Worm (Caenorhabditis elegans) whole organism, late embryonic: ENCODE results near the gene H20E11.3.

Experiments used
- C08G9.2 ChIP-seq: sonication (generic microtip); optimal IDR thresholded peaks from 2 replicates; lab custom pipeline; 2016; ENCODE audit warnings: mild to moderate bottlenecking, missing genetic modification characterization, moderate library complexity, missing compliant biosample characterization
- C38D4.7 ChIP-seq: fragments of 200-800 bp; sonication (Bioruptor generic); optimal IDR thresholded peaks from 2 replicates; lab custom pipeline; 2018; ENCODE audit warnings: mild to moderate bottlenecking, missing genetic modification characterization, moderate library complexity, missing compliant biosample characterization
- F13H6.1 ChIP-seq: sonication (generic microtip); optimal IDR thresholded peaks from 2 replicates; lab custom pipeline; 2016; ENCODE audit warnings: missing genetic modification characterization, missing compliant biosample characterization
- K02D7.2 ChIP-seq: sonication (generic microtip); optimal IDR thresholded peaks from 2 replicates; lab custom pipeline; 2017; ENCODE audit warnings: mild to moderate bottlenecking, missing genetic modification characterization, missing compliant biosample characterization
- T23F11.4 ChIP-seq: fragments of 200-800 bp; sonication (Bioruptor generic); optimal IDR thresholded peaks from 2 replicates; lab custom pipeline; 2018; ENCODE audit warnings: mild to moderate bottlenecking, missing genetic modification characterization, missing compliant biosample characterization
- Y22D7AL.16 ChIP-seq: sonication (generic microtip); optimal IDR thresholded peaks from 2 replicates; lab custom pipeline; 2016; ENCODE audit warnings: missing genetic modification characterization, missing compliant biosample characterization
- ahr-1 ChIP-seq: sonication (generic microtip); optimal IDR thresholded peaks from 2 replicates; lab custom pipeline; 2016; ENCODE audit warnings: missing genetic modification characterization, missing compliant biosample characterization
- ama-1 ChIP-seq: fragments of 150-350 bp; optimal IDR thresholded peaks from 2 replicates; lab custom pipeline; 2014
- ceh-18 ChIP-seq: sonication (generic microtip); optimal IDR thresholded peaks from 2 replicates; lab custom pipeline; 2016; ENCODE audit warnings: missing genetic modification characterization, missing compliant biosample characterization
- ceh-34 ChIP-seq: sonication (generic microtip); optimal IDR thresholded peaks from 2 replicates; lab custom pipeline; 2016; ENCODE audit warnings: mild to moderate bottlenecking, missing genetic modification characterization, missing compliant biosample characterization
- dmd-4 ChIP-seq: sonication (generic microtip); optimal IDR thresholded peaks from 2 replicates; lab custom pipeline; 2016; ENCODE audit warnings: borderline replicate concordance, missing genetic modification characterization, missing compliant biosample characterization
- eyg-1 ChIP-seq: sonication (generic microtip); optimal IDR thresholded peaks from 2 replicates; lab custom pipeline; 2016; ENCODE audit warnings: missing genotype, missing genetic modification characterization, missing compliant biosample characterization
- fkh-6 ChIP-seq: sonication (generic microtip); optimal IDR thresholded peaks from 2 replicates; lab custom pipeline; 2016; ENCODE audit warnings: missing genetic modification characterization, missing compliant biosample characterization
- gmeb-2 ChIP-seq: sonication (generic microtip); optimal IDR thresholded peaks from 2 replicates; lab custom pipeline; 2016; ENCODE audit warnings: missing genetic modification characterization, inconsistent platforms, missing compliant biosample characterization
- hlh-8 ChIP-seq: sonication (generic microtip); optimal IDR thresholded peaks from 2 replicates; lab custom pipeline; 2016; ENCODE audit warnings: missing genotype, missing genetic modification characterization, missing compliant biosample characterization
- lim-6 ChIP-seq: sonication (generic microtip); optimal IDR thresholded peaks from 2 replicates; lab custom pipeline; 2016; ENCODE audit warnings: missing genetic modification characterization, missing compliant biosample characterization
- mec-3 ChIP-seq: sonication (generic microtip); optimal IDR thresholded peaks from 2 replicates; lab custom pipeline; 2016; ENCODE audit warnings: borderline replicate concordance, missing genetic modification characterization, missing compliant biosample characterization
- nfya-1 ChIP-seq: sonication (generic microtip); optimal IDR thresholded peaks from 2 replicates; lab custom pipeline; 2017; ENCODE audit warnings: missing genetic modification characterization, mild to moderate bottlenecking, missing compliant biosample characterization, antibody characterized with exemption, moderate library complexity
- nhr-11 ChIP-seq: fragments of 150-350 bp; optimal IDR thresholded peaks from 2 replicates; lab custom pipeline; 2014; ENCODE audit warnings: missing biosample characterization, missing genetic modification characterization
- npax-4 ChIP-seq: sonication (generic microtip); optimal IDR thresholded peaks from 2 replicates; lab custom pipeline; 2016; ENCODE audit warnings: missing genetic modification characterization, missing compliant biosample characterization
- odd-2 ChIP-seq: sonication (generic microtip); optimal IDR thresholded peaks from 2 replicates; lab custom pipeline; 2017; ENCODE audit warnings: antibody characterized with exemption, mild to moderate bottlenecking, missing genetic modification characterization, missing compliant biosample characterization
- pag-3 ChIP-seq: sonication (generic microtip); optimal IDR thresholded peaks from 2 replicates; lab custom pipeline; 2016; ENCODE audit warnings: missing compliant biosample characterization, missing genetic modification characterization, borderline replicate concordance
- pat-9 ChIP-seq: fragments of 200-800 bp; sonication (Bioruptor generic); optimal IDR thresholded peaks from 2 replicates; lab custom pipeline; 2018; ENCODE audit warnings: mild to moderate bottlenecking, missing genetic modification characterization, moderate library complexity, missing compliant biosample characterization
- pax-1 ChIP-seq: fragments of 150-350 bp; optimal IDR thresholded peaks from 2 replicates; lab custom pipeline; 2014; ENCODE audit warnings: missing biosample characterization, missing genetic modification characterization
- pha-2 ChIP-seq: sonication (generic microtip); optimal IDR thresholded peaks from 2 replicates; lab custom pipeline; 2017; ENCODE audit warnings: mild to moderate bottlenecking, missing genetic modification characterization, missing compliant biosample characterization
- pros-1 ChIP-seq: fragments of 150-350 bp; optimal IDR thresholded peaks from 2 replicates; lab custom pipeline; 2014; ENCODE audit warnings: missing biosample characterization, missing genetic modification reagents, missing genetic modification characterization
- ref-2 ChIP-seq: sonication (generic microtip); optimal IDR thresholded peaks from 2 replicates; lab custom pipeline; 2016; ENCODE audit warnings: missing genetic modification characterization, missing compliant biosample characterization
- sdc-2 ChIP-seq: sonication (generic microtip); optimal IDR thresholded peaks from 2 replicates; lab custom pipeline; 2016; ENCODE audit warnings: missing genotype, missing genetic modification characterization, missing compliant biosample characterization
- sox-2 ChIP-seq: fragments of 200-800 bp; sonication (Bioruptor generic); IDR thresholded peaks from 2 replicates; pipeline ENCODE4 v1.3.6; 2022; ENCODE audit warnings: missing genetic modification reagents, missing genetic modification characterization, missing compliant biosample characterization
- syd-9 ChIP-seq: sonication (generic microtip); optimal IDR thresholded peaks from 2 replicates; lab custom pipeline; 2016; ENCODE audit warnings: mild to moderate bottlenecking, missing genetic modification characterization, moderate library complexity, missing compliant biosample characterization
- tbx-2 ChIP-seq: sonication (generic microtip); optimal IDR thresholded peaks from 2 replicates; lab custom pipeline; 2016; ENCODE audit warnings: missing genetic modification characterization, missing compliant biosample characterization
- unc-42 ChIP-seq: sonication (generic microtip); optimal IDR thresholded peaks from 2 replicates; lab custom pipeline; 2016; ENCODE audit warnings: missing genotype, missing genetic modification characterization, missing compliant biosample characterization
- unc-86 ChIP-seq: sonication (generic microtip); optimal IDR thresholded peaks from 2 replicates; lab custom pipeline; 2016; ENCODE audit warnings: missing genetic modification characterization, missing compliant biosample characterization
- ztf-16 ChIP-seq: sonication (generic microtip); optimal IDR thresholded peaks from 2 replicates; lab custom pipeline; 2017; ENCODE audit warnings: missing genetic modification characterization, missing compliant biosample characterization

H20E11.3 gene

ce11 chrIV:6790438-6791124 lies 34.0 kb upstream of the H20E11.3 start, which contains the start of the genes C17H12.2 and vha-8 (continued):
- TF ChIP-seq pat-9 (tag; lab: Kevin White, UChicago) = no peak
- no peak for TF ChIP-seq nhr-11 (tag; lab: Kevin White, UChicago)
- peak; percentile 2 for TF ChIP-seq pax-1 (tag; lab: Kevin White, UChicago)
- no peak for TF ChIP-seq syd-9 (tag; lab: Kevin White, UChicago)
- TF ChIP-seq F13H6.1 (tag; lab: Kevin White, UChicago) = no peak
- TF ChIP-seq sdc-2 (tag; lab: Kevin White, UChicago) = no peak
- TF ChIP-seq hlh-8 = no peak
- peak; percentile 96 for TF ChIP-seq nfya-1 (tag; lab: Kevin White, UChicago)
- TF ChIP-seq pha-2 (tag; lab: Kevin White, UChicago) = no peak
- TF ChIP-seq pros-1 (tag; lab: Kevin White, UChicago) = no peak
- no peak for TF ChIP-seq C38D4.7 (GFP tag; lab: Kevin White, UChicago)
- TF ChIP-seq odd-2 (tag; lab: Kevin White, UChicago) = no peak
- TF ChIP-seq T23F11.4 (GFP tag; lab: Kevin White, UChicago) = peak; percentile 25
- TF ChIP-seq unc-86 = no peak
- no peak for TF ChIP-seq K02D7.2
- no peak for TF ChIP-seq gmeb-2 (tag; lab: Kevin White, UChicago)
- peak; percentile 52 for TF ChIP-seq ceh-34 (tag; lab: Kevin White, UChicago)

ce11 chrIV:6792380-6793309 lies 32.0 kb upstream of the H20E11.3 start:
- no peak for TF ChIP-seq mec-3
- TF ChIP-seq unc-86 = no peak
- TF ChIP-seq pag-3 (tag; lab: Kevin White, UChicago) = no peak
- no peak for TF ChIP-seq lim-6 (tag; lab: Kevin White, UChicago)
- no peak for TF ChIP-seq ahr-1 (tag; lab: Kevin White, UChicago)

ce11 chrIV:6793310-6793966 lies 31.2 kb upstream of the H20E11.3 start:
- TF ChIP-seq pax-1 (tag; lab: Kevin White, UChicago) (no peak), ceh-34 (tag; lab: Kevin White, UChicago) (no peak), tbx-2 (no peak), unc-42 (tag; lab: Kevin White, UChicago) (no peak), dmd-4 (tag; lab: Kevin White, UChicago) (no peak), ama-1 (lab: Kevin White, UChicago) (no peak), K02D7.2 (no peak), eyg-1 (tag; lab: Kevin White, UChicago) (no peak), ztf-16 (no peak), ref-2 (tag; lab: Kevin White, UChicago) (no peak), ceh-18 (tag; lab: Kevin White, UChicago) (no peak), npax-4 (tag; lab: Kevin White, UChicago) (no peak), Y22D7AL.16 (tag; lab: Kevin White, UChicago) (no peak), fkh-6 (tag; lab: Kevin White, UChicago) (no peak), sox-2 (no peak), C08G9.2 (no peak)
